Fruit fly (Drosophila melanogaster): ENCODE results near the gene RpS27A.

RpS27A gene

dm6 chr2L:10426534-10427048 is 18.4 kb downstream of the RpS27A start, which contains the start of the genes SmB and KdelR:
Gene SmB, minus strand, starts transcription at chr2L:10426627.
Gene KdelR, plus strand, starts transcription at chr2L:10426887.
- no peak for TF ChIP-seq CTCF (optimal IDR thresholded peaks at IDR 0.05)
- TF ChIP-seq CG8478 (optimal IDR thresholded peaks at IDR 0.05), result no peak

- TF ChIP-seq CG8478 (optimal IDR thresholded peaks at IDR 0.05) (no peak), CTCF (optimal IDR thresholded peaks at IDR 0.05) (no peak)
Observed at dm6 chr2L:10428528-10428927, 20.4 kb downstream of the RpS27A start, which contains the start of gene CG5188. Gene CG5188, plus strand, starts transcription at chr2L:10428829.

dm6 chr2L:10430802-10431476 is 22.8 kb downstream of the RpS27A start, which contains the start of the genes Bug22 and TfIIB:
Gene Bug22, minus strand, starts transcription at chr2L:10430918.
Gene TfIIB, plus strand, starts transcription at chr2L:10431338.
- TF ChIP-seq CTCF (optimal IDR thresholded peaks at IDR 0.05), result no peak
- TF ChIP-seq CG8478 (optimal IDR thresholded peaks at IDR 0.05), result no peak

- TF ChIP-seq CG8478 (optimal IDR thresholded peaks at IDR 0.05) (no peak), CTCF (optimal IDR thresholded peaks at IDR 0.05) (no peak)
Observed at dm6 chr2L:10435606-10436160, 27.5 kb downstream of the RpS27A start, which contains the start of the genes TBC1D16 and holn1. Gene TBC1D16, minus strand, starts transcription at chr2L:10435656. Gene holn1, plus strand, starts transcription at chr2L:10435995.

dm6 chr2L:10437317-10437716 is 29.2 kb downstream of the RpS27A start, which contains the start of gene STUB1:
Gene STUB1, plus strand, starts transcription at chr2L:10437548.
- TF ChIP-seq CTCF (optimal IDR thresholded peaks at IDR 0.05) (no peak), CG8478 (optimal IDR thresholded peaks at IDR 0.05) (no peak)

- TF ChIP-seq CG8478 (optimal IDR thresholded peaks at IDR 0.05), result no peak
- no peak for TF ChIP-seq CTCF (optimal IDR thresholded peaks at IDR 0.05)
Observed at dm6 chr2L:10439174-10439573, 31.0 kb downstream of the RpS27A start, which contains the start of gene Nse4. Gene Nse4, plus strand, starts transcription at chr2L:10439440.

dm6 chr2L:10442048-10442790 is 34.1 kb downstream of the RpS27A start, which contains the start of gene loh:
Gene loh, plus strand, starts transcription at chr2L:10442534.
- TF ChIP-seq CG8478 (optimal IDR thresholded peaks at IDR 0.05), result no peak
- no peak for TF ChIP-seq CTCF (optimal IDR thresholded peaks at IDR 0.05)

dm6 chr2L:10452296-10452695 is 44.1 kb downstream of the RpS27A start, which contains the start of gene ppk10:
Gene ppk10, minus strand, starts transcription at chr2L:10452396.
- TF ChIP-seq CG8478 (optimal IDR thresholded peaks at IDR 0.05), result no peak
- TF ChIP-seq CTCF (optimal IDR thresholded peaks at IDR 0.05), result no peak

dm6 chr2L:10455944-10456520 is 47.9 kb downstream of the RpS27A start:
- no peak for TF ChIP-seq CTCF (optimal IDR thresholded peaks at IDR 0.05)
- TF ChIP-seq CG8478 (optimal IDR thresholded peaks at IDR 0.05), result no peak

dm6 chr2L:10457191-10457899 is 49.2 kb downstream of the RpS27A start, which contains the start of the genes LManI and LManII:
Gene LManI, minus strand, starts transcription at chr2L:10457241.
Gene LManII, plus strand, starts transcription at chr2L:10457658.
- TF ChIP-seq CG8478 (optimal IDR thresholded peaks at IDR 0.05) (no peak), CTCF (optimal IDR thresholded peaks at IDR 0.05) (no peak)

- TF ChIP-seq CTCF (optimal IDR thresholded peaks at IDR 0.05) (peak; percentile 81 to 83), CG8478 (optimal IDR thresholded peaks at IDR 0.05) (no peak)
Observed at dm6 chr2L:10458979-10459378, 50.8 kb downstream of the RpS27A start.

All from S2 (cell line).